Worm (Caenorhabditis elegans) whole organism, L2 larva: ENCODE results near the gene hpo-6.

ENCODE experiments used
- ZK546.5 ChIP-seq: sonication (generic microtip); optimal IDR thresholded peaks from 2 replicates; lab custom pipeline; 2017; ENCODE audit warnings: missing biosample characterization, missing genetic modification characterization
- ceh-82 ChIP-seq: fragments of 150-350 bp; optimal IDR thresholded peaks from 2 replicates; lab custom pipeline; 2014; ENCODE audit warnings: missing biosample characterization, missing genetic modification characterization
- elt-1 ChIP-seq: fragments of 150-350 bp; optimal IDR thresholded peaks from 2 replicates; lab custom pipeline; 2014; ENCODE audit warnings: missing biosample characterization, missing genetic modification characterization
- lsy-2 ChIP-seq, 2 experiments: fragments of 150-350 bp in 1 of 2; sonication (generic microtip) in 1 of 2; optimal IDR thresholded peaks; 2 replicates each; lab custom pipeline; 2014 to 2017; ENCODE audit warnings: missing biosample characterization in 2 of 2, missing genetic modification characterization in 2 of 2
- unc-62 ChIP-seq: fragments of 150-350 bp; optimal IDR thresholded peaks from 2 replicates; lab custom pipeline; 2014; ENCODE audit warnings: missing biosample characterization, missing genetic modification reagents, missing genetic modification characterization

DNA sequence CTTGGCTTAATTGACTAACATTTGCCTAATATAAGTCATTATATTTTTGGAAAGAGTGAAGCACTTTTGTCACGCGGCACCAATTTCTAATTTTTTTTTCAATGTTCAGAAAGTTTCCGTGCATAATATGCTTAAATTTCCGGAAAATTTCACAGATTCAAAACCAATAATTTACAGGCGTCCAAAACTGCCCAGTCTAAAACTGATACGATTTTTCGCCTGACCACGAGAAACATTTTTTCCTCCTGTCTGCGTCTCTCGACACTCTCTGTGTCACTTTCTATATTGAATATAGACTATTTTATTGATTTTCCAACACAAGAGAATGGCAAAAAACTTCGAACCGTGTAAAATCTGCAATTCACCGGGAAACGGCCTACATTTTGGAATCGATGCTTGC lies 51.6 kb downstream of the hpo-6 start, which contains the start of gene nhr-122:
- TF ChIP-seq ZK546.5 (tag; lab: Kevin White, UChicago) (no peak), unc-62 (no peak), elt-1 (tag; lab: Kevin White, UChicago) (no peak), ceh-82 (tag; lab: Kevin White, UChicago) (no peak), lsy-2 (tag; optimal IDR thresholded peaks at IDR 0.05; lab: Kevin White, UChicago) (no peak)
